Fruit fly (Drosophila melanogaster) whole organism: ENCODE measurements around the gene COX5A.
A peak's percentile ranks its signal among the peaks of the same experiment; 100 is the strongest.

Experiments used
- CG8478 ChIP-seq: fragments of >200 bp; optimal IDR thresholded peaks from 2 replicates; lab custom pipeline; 2018; ENCODE audit warnings: inconsistent platforms
- Dll ChIP-seq: fragments of >200 bp; optimal IDR thresholded peaks from 2 replicates; lab custom pipeline; 2017
- EcR ChIP-seq, 2 experiments: fragments of >200 bp; optimal IDR thresholded peaks; 2 replicates each; lab custom pipeline; 2017; ENCODE audit warnings: missing biosample characterization in 2 of 2, missing genetic modification characterization in 2 of 2, missing genetic modification reagents in 2 of 2
- pan ChIP-seq: fragments of >200 bp; optimal IDR thresholded peaks from 2 replicates; lab custom pipeline; 2017
- psq ChIP-seq: fragments of >200 bp; optimal IDR thresholded peaks from 2 replicates; lab custom pipeline; 2017
- usp ChIP-seq: fragments of >200 bp; optimal IDR thresholded peaks from 2 replicates; lab custom pipeline; 2017; ENCODE audit warnings: missing biosample characterization, missing genetic modification characterization, mixed read lengths

The COX5A gene

dm6 chr3R:11778879-11779278, 40.3 kb upstream of the COX5A start:
- TF ChIP-seq EcR (GFP tag; optimal IDR thresholded peaks at IDR 0.05; lab: Kevin White, UChicago): no peak
- TF ChIP-seq CG8478: no peak
- TF ChIP-seq psq: no peak
- TF ChIP-seq Dll (lab: Kevin White, UChicago): no peak
- TF ChIP-seq pan (lab: Kevin White, UChicago): no peak
- TF ChIP-seq usp (GFP tag; lab: Kevin White, UChicago): no peak

- TF ChIP-seq CG8478: no peak
- no peak for TF ChIP-seq psq
- TF ChIP-seq EcR (GFP tag; optimal IDR thresholded peaks at IDR 0.05; lab: Kevin White, UChicago): peak; percentile 44 to 96
- no peak for TF ChIP-seq Dll (lab: Kevin White, UChicago)
- TF ChIP-seq usp (GFP tag; lab: Kevin White, UChicago): no peak
Measured at dm6 chr3R:11779357-11780018, 39.7 kb upstream of the COX5A start.

- TF ChIP-seq pan (lab: Kevin White, UChicago) (no peak), psq (no peak), CG8478 (no peak)
Measured at dm6 chr3R:11780181-11780688, 38.9 kb upstream of the COX5A start.

dm6 chr3R:11786695-11787226, 32.4 kb upstream of the COX5A start, which contains the start of the genes prd1 and HisCl1:
TSS of gene prd1 (minus strand) at chr3R:11787014.
TSS of gene HisCl1 (plus strand) at chr3R:11787176.
- TF ChIP-seq pan (lab: Kevin White, UChicago): no peak
- no peak for TF ChIP-seq Dll (lab: Kevin White, UChicago)
- no peak for TF ChIP-seq usp (GFP tag; lab: Kevin White, UChicago)
- TF ChIP-seq psq: no peak
- TF ChIP-seq CG8478: no peak

dm6 chr3R:11796780-11797179, 22.4 kb upstream of the COX5A start, which contains the start of gene Sbf:
TSS of gene Sbf (minus strand) at chr3R:11796948.
- TF ChIP-seq psq: no peak
- no peak for TF ChIP-seq CG8478
- no peak for TF ChIP-seq pan (lab: Kevin White, UChicago)
- TF ChIP-seq usp (GFP tag; lab: Kevin White, UChicago): no peak

- no peak for TF ChIP-seq CG8478
- no peak for TF ChIP-seq Dll (lab: Kevin White, UChicago)
- no peak for TF ChIP-seq EcR (GFP tag; optimal IDR thresholded peaks at IDR 0.05; lab: Kevin White, UChicago)
- no peak for TF ChIP-seq psq
- no peak for TF ChIP-seq pan (lab: Kevin White, UChicago)
- no peak for TF ChIP-seq usp (GFP tag; lab: Kevin White, UChicago)
Measured at dm6 chr3R:11805584-11805983, 13.6 kb upstream of the COX5A start.

dm6 chr3R:11806753-11807152, 12.4 kb upstream of the COX5A start:
- no peak for TF ChIP-seq CG8478
- no peak for TF ChIP-seq usp (GFP tag; lab: Kevin White, UChicago)
- no peak for TF ChIP-seq psq
- no peak for TF ChIP-seq pan (lab: Kevin White, UChicago)
- no peak for TF ChIP-seq EcR (GFP tag; optimal IDR thresholded peaks at IDR 0.05; lab: Kevin White, UChicago)
- no peak for TF ChIP-seq Dll (lab: Kevin White, UChicago)

- TF ChIP-seq psq (no peak), Dll (lab: Kevin White, UChicago) (no peak), usp (GFP tag; lab: Kevin White, UChicago) (no peak), pan (lab: Kevin White, UChicago) (no peak), EcR (GFP tag; optimal IDR thresholded peaks at IDR 0.05; lab: Kevin White, UChicago) (no peak), CG8478 (no peak)
Measured at dm6 chr3R:11807641-11808040, 11.5 kb upstream of the COX5A start.

- TF ChIP-seq psq: no peak
Measured at dm6 chr3R:11809620-11810019, 9.5 kb upstream of the COX5A start.

dm6 chr3R:11810831-11811484, 8.2 kb upstream of the COX5A start:
- TF ChIP-seq Dll (lab: Kevin White, UChicago) (no peak), CG8478 (no peak), usp (GFP tag; lab: Kevin White, UChicago) (no peak), EcR (GFP tag; optimal IDR thresholded peaks at IDR 0.05; lab: Kevin White, UChicago) (no peak), psq (no peak), pan (lab: Kevin White, UChicago) (no peak)

dm6 chr3R:11812479-11812878, 6.7 kb upstream of the COX5A start:
- no peak for TF ChIP-seq Dll (lab: Kevin White, UChicago)
- TF ChIP-seq EcR (GFP tag; optimal IDR thresholded peaks at IDR 0.05; lab: Kevin White, UChicago): no peak
- no peak for TF ChIP-seq CG8478
- TF ChIP-seq psq: no peak
- TF ChIP-seq usp (GFP tag; lab: Kevin White, UChicago): no peak
- no peak for TF ChIP-seq pan (lab: Kevin White, UChicago)

- TF ChIP-seq CG8478 (no peak), Dll (lab: Kevin White, UChicago) (no peak), pan (lab: Kevin White, UChicago) (no peak), psq (no peak), usp (GFP tag; lab: Kevin White, UChicago) (no peak), EcR (GFP tag; optimal IDR thresholded peaks at IDR 0.05; lab: Kevin White, UChicago) (no peak)
Measured at dm6 chr3R:11812881-11813466, 6.2 kb upstream of the COX5A start, which contains the start of gene ClC-a. TSS of gene ClC-a (minus strand) at chr3R:11813207.
